Worm (Caenorhabditis elegans): ENCODE measurements around the gene F07H5.13.

The F07H5.13 gene

DNA sequence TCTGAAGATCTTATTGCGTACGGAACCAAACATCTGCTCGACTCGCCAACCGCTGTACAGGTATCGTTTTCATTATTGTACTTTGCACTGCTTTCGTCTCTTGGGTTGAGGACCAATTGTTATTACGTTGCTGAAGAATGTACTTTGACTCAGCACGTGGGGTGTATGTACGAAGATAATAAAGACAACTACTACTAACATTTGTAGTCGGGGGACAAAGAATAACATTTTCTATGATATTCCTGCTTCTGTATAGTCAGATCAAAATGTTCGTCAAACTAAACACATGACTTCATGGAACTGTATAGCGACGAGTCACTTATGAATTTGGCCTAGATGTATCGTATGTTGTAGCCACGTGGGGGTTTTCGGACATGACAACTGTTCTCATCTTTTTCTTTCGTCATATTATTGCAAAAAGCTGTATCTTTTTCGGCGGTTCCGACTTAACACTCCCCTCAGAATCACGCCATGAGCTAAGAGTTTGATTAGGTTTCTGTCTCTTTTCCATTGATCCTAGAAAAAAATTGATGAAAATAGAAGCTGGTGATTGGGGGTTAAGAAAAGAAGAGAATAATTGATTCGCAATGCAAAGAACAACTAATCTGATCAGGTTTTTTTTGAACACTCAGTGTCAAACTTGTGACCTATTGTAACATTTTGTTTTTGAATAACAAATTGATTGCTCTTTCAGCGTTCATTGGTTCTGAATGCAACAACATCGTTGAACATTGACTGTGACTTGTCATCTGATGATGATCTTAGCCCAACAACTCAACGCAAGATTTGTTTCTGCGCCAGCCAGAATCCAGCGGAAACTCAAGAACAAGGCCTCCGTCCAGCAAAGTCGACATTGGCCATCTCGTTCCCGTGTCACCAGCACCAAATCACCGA, 45.6 kb upstream of the F07H5.13 start (continued):
- TF ChIP-seq ztf-3 (GFP tag; optimal IDR thresholded peaks at IDR 0.05), result no peak
- TF ChIP-seq hsf-1 (GFP tag; IDR thresholded peaks at IDR 0.05), result no peak
- peak; percentile 41; the same call in 1 of the 2 replicates for TF ChIP-seq mcd-1 (GFP tag; IDR thresholded peaks at IDR 0.05)
- peak; percentile 44; the same call in 1 of the 2 replicates for TF ChIP-seq madf-6 (GFP tag; IDR thresholded peaks at IDR 0.05)
- no peak for TF ChIP-seq mel-28 (tag; optimal IDR thresholded peaks at IDR 0.05; ENCODE audit: borderline replicate concordance)

DNA sequence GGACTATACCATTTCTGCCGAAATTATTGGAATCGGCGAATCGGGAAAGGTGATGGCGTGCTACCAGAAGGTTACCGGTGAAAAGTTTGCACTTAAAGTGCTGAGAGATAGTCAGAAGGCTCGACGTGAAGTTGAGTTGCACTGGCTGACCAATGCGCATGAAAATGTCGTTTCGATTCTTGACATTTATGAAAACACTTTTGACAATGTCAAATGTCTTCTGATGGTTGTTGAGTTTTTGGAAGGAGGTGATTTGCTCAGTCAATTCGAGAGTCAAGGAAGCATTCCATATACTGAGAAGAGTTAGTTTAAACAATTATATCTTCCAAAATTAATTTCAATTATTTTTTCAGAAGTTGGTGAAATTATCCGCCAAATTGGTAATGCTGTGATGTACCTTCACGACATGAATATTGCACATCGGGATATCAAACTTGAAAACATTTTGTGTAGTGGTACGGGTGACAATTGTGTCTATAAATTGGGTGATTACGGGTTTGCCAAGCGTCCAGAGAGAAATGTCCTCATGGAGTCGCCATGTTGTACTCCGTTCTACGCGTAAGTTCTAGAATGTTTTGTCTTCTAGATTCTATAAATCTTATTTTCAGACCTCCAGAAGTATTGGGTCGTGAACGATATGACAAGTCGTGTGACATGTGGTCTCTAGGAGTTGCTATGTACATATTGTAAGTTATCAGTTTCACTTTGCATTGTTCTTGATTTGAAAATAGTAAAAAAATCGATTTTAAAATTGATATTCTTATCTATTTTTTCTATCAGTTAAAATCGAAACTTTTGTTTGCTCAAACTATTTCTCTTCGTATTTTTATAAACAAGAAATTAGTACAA, 44.7 kb upstream of the F07H5.13 start:
- TF ChIP-seq aptf-2 (GFP tag; conservative IDR thresholded peaks at IDR 0.05), result no peak
- TF ChIP-seq ztf-6 (GFP tag; IDR thresholded peaks at IDR 0.05), result no peak
- no peak for TF ChIP-seq fkh-3 (tag; optimal IDR thresholded peaks at IDR 0.05)
- TF ChIP-seq let-526 (GFP tag; IDR thresholded peaks at IDR 0.05), result 0 out of 2 replicates have a peak, but pooled peaks have one; percentile 3
- no peak for TF ChIP-seq T07F8.4 (tag; optimal IDR thresholded peaks at IDR 0.05)
- peak; percentile 22 for TF ChIP-seq nhr-90 (tag; optimal IDR thresholded peaks at IDR 0.05)
- TF ChIP-seq aptf-3 (GFP tag; IDR thresholded peaks at IDR 0.05), result no peak
- TF ChIP-seq chd-7 (tag; optimal IDR thresholded peaks at IDR 0.05), result no peak
- no peak for TF ChIP-seq F10E7.11 (tag; optimal IDR thresholded peaks at IDR 0.05)
- no peak for TF ChIP-seq ztf-25 (GFP tag; IDR thresholded peaks at IDR 0.05)
- TF ChIP-seq Y53G8AR.9 (GFP tag; conservative IDR thresholded peaks at IDR 0.05), result peak; percentile 5; the same call in 1 of the 2 replicates
- no peak for TF ChIP-seq snpc-1.3 (tag; optimal IDR thresholded peaks at IDR 0.05; ENCODE audit: insufficient read depth)
- no peak for TF ChIP-seq madf-10 (tag; optimal IDR thresholded peaks at IDR 0.05)
- TF ChIP-seq lin-40 (tag; optimal IDR thresholded peaks at IDR 0.05), result no peak
- TF ChIP-seq efl-1 (GFP tag; optimal IDR thresholded peaks at IDR 0.05), result no peak
- no peak for TF ChIP-seq B0035.1 (tag; optimal IDR thresholded peaks at IDR 0.05)
- TF ChIP-seq tbp1 (GFP tag; optimal IDR thresholded peaks at IDR 0.05), result no peak
- no peak for TF ChIP-seq lin-35 (GFP tag; optimal IDR thresholded peaks at IDR 0.05)
- no peak for TF ChIP-seq nhr-27 (tag; optimal IDR thresholded peaks at IDR 0.05)
- TF ChIP-seq B0261.1 (tag; optimal IDR thresholded peaks at IDR 0.05), result no peak
- no peak for TF ChIP-seq F33H1.4 (GFP tag; IDR thresholded peaks at IDR 0.05)
- no peak for TF ChIP-seq lag-1 (GFP tag; IDR thresholded peaks at IDR 0.05)
- TF ChIP-seq F57C9.4 (tag; optimal IDR thresholded peaks at IDR 0.05), result no peak
- no peak for TF ChIP-seq atf-7 (tag; optimal IDR thresholded peaks at IDR 0.05)
- no peak for TF ChIP-seq dox-1 (GFP tag; IDR thresholded peaks at IDR 0.05)
- TF ChIP-seq xnd-1 (tag; optimal IDR thresholded peaks at IDR 0.05), result no peak
- TF ChIP-seq ztf-18 (tag; optimal IDR thresholded peaks at IDR 0.05), result no peak
- TF ChIP-seq tlf-1 (GFP tag; optimal IDR thresholded peaks at IDR 0.05), result no peak
- no peak for TF ChIP-seq Y53F4B.3 (GFP tag; IDR thresholded peaks at IDR 0.05)
- no peak for TF ChIP-seq attf-3 (GFP tag; conservative IDR thresholded peaks at IDR 0.05)
- no peak for TF ChIP-seq lin-26 (GFP tag; IDR thresholded peaks at IDR 0.05)
- TF ChIP-seq snpc-4 (GFP tag; optimal IDR thresholded peaks at IDR 0.05), result no peak
- TF ChIP-seq snpc-4 (tag; optimal IDR thresholded peaks at IDR 0.05), result no peak
- no peak for TF ChIP-seq F52B5.7 (tag; optimal IDR thresholded peaks at IDR 0.05)
- no peak for TF ChIP-seq unc-130 (GFP tag; optimal IDR thresholded peaks at IDR 0.05)
- no peak for TF ChIP-seq sptf-2 (GFP tag; optimal IDR thresholded peaks at IDR 0.05)
- TF ChIP-seq ztf-22 (GFP tag; optimal IDR thresholded peaks at IDR 0.05), result no peak
- TF ChIP-seq him-1 (tag; optimal IDR thresholded peaks at IDR 0.05), result no peak
- TF ChIP-seq egl-18 (GFP tag; IDR thresholded peaks at IDR 0.05), result no peak
